Worm (Caenorhabditis elegans): ENCODE results near the gene best-16.

ce11 chrIV:7216210-7216609, 20.6 kb upstream of the best-16 start:
- TF ChIP-seq mml-1 (tag; optimal IDR thresholded peaks at IDR 0.05) (no peak), lin-39 (tag; optimal IDR thresholded peaks at IDR 0.05) (no peak), nhr-12 (tag; optimal IDR thresholded peaks at IDR 0.05) (no peak), unc-39 (tag; optimal IDR thresholded peaks at IDR 0.05) (no peak), elt-2 (tag; optimal IDR thresholded peaks at IDR 0.05) (no peak), ceh-28 (tag; optimal IDR thresholded peaks at IDR 0.05) (no peak), fos-1 (tag; optimal IDR thresholded peaks at IDR 0.05) (no peak), egl-27 (tag; optimal IDR thresholded peaks at IDR 0.05) (no peak), nhr-237 (tag; optimal IDR thresholded peaks at IDR 0.05) (no peak), tbx-2 (tag; optimal IDR thresholded peaks at IDR 0.05) (no peak)
